Worm (Caenorhabditis elegans) whole organism, midembryonic: Measurements from ENCODE around the gene srt-16.

Experiments used
- T22C8.4 ChIP-seq: fragments of 200-800 bp; sonication (Bioruptor generic); IDR thresholded peaks from 2 replicates; pipeline ENCODE4 v1.3.6; 2022; ENCODE audit warnings: missing genetic modification characterization, missing compliant biosample characterization
- flt-1 ChIP-seq: fragments of 200-800 bp; sonication (Bioruptor generic); IDR thresholded peaks from 2 replicates; pipeline ENCODE4 v1.3.6; 2022; ENCODE audit warnings: missing genetic modification characterization, missing compliant biosample characterization
- klf-2 ChIP-seq: fragments of 200-800 bp; sonication (Bioruptor generic); conservative IDR thresholded peaks from 2 replicates; pipeline ENCODE4 v1.3.6; 2022; ENCODE audit warnings: missing genetic modification reagents, missing genetic modification characterization, missing compliant biosample characterization
- ref-1 ChIP-seq: fragments of 200-800 bp; sonication (Bioruptor generic); conservative IDR thresholded peaks from 2 replicates; pipeline ENCODE4 v1.3.6; 2022; ENCODE audit warnings: missing genetic modification reagents, missing genetic modification characterization, missing compliant biosample characterization
- ztf-23 ChIP-seq: fragments of 200-800 bp; sonication (Bioruptor generic); IDR thresholded peaks from 2 replicates; pipeline ENCODE4 v1.3.6; 2022; ENCODE audit warnings: missing genetic modification reagents, missing genetic modification characterization, missing compliant biosample characterization

- TF ChIP-seq T22C8.4 (GFP tag; lab: Robert Waterston, UW) (no peak), klf-2 (GFP tag; lab: Robert Waterston, UW) (no peak), ztf-23 (GFP tag; lab: Robert Waterston, UW) (no peak), flt-1 (GFP tag; lab: Robert Waterston, UW) (no peak), ref-1 (no peak)
Observed at ce11 chrV:3100527-3100926, 36.2 kb upstream of the srt-16 start.
